Worm (Caenorhabditis elegans) whole organism, early embryonic: Measurements from ENCODE around the gene hnd-1.
A peak's percentile ranks its signal among the peaks of the same experiment; 100 is the strongest.

Experiments
- B0310.2 ChIP-seq: sonication (generic microtip); optimal IDR thresholded peaks from 2 replicates; lab custom pipeline; 2016; ENCODE audit warnings: mild to moderate bottlenecking, missing genetic modification characterization, missing compliant biosample characterization
- F13C5.2 ChIP-seq: sonication (generic microtip); optimal IDR thresholded peaks from 2 replicates; lab custom pipeline; 2017; ENCODE audit warnings: mild to moderate bottlenecking, missing genetic modification characterization, inconsistent platforms, missing compliant biosample characterization
- aly-1 ChIP-seq: sonication (generic microtip); optimal IDR thresholded peaks from 2 replicates; lab custom pipeline; 2016; ENCODE audit warnings: missing genetic modification characterization, missing compliant biosample characterization
- ama-1 ChIP-seq: fragments of 150-350 bp; optimal IDR thresholded peaks from 2 replicates; lab custom pipeline; 2014
- ceh-13 ChIP-seq: fragments of 200-800 bp; sonication (Bioruptor generic); optimal IDR thresholded peaks from 2 replicates; lab custom pipeline; 2018; ENCODE audit warnings: mild to moderate bottlenecking, missing genetic modification characterization, missing compliant biosample characterization
- ceh-36 ChIP-seq: sonication (generic microtip); optimal IDR thresholded peaks from 2 replicates; lab custom pipeline; 2016; ENCODE audit warnings: missing genetic modification characterization, inconsistent platforms, missing compliant biosample characterization
- ets-7 ChIP-seq: sonication (generic microtip); optimal IDR thresholded peaks from 2 replicates; lab custom pipeline; 2016; ENCODE audit warnings: missing genotype, missing genetic modification characterization, missing compliant biosample characterization
- flt-1 ChIP-seq: fragments of 200-800 bp; sonication (Bioruptor generic); IDR thresholded peaks from 2 replicates; pipeline ENCODE4 v1.3.6; 2022; ENCODE audit warnings: missing genetic modification characterization, missing compliant biosample characterization
- hmbx-1 ChIP-seq: sonication (generic microtip); optimal IDR thresholded peaks from 2 replicates; lab custom pipeline; 2016; ENCODE audit warnings: mild to moderate bottlenecking, missing genetic modification characterization, missing compliant biosample characterization
- hmg-4 ChIP-seq: fragments of 200-800 bp; sonication (Bioruptor generic); optimal IDR thresholded peaks from 2 replicates; lab custom pipeline; 2018; ENCODE audit warnings: mild to moderate bottlenecking, missing genetic modification characterization, missing compliant biosample characterization
- hnd-1 ChIP-seq: sonication (generic microtip); optimal IDR thresholded peaks from 2 replicates; lab custom pipeline; 2016; ENCODE audit warnings: missing genetic modification characterization, missing compliant biosample characterization
- pes-1 ChIP-seq: fragments of 200-800 bp; sonication (Bioruptor generic); IDR thresholded peaks from 2 replicates; pipeline ENCODE4 v1.3.6; 2022; ENCODE audit warnings: missing genetic modification reagents, missing genetic modification characterization, missing compliant biosample characterization
- scrt-1 ChIP-seq: fragments of 200-800 bp; sonication (Bioruptor generic); IDR thresholded peaks from 2 replicates; pipeline ENCODE4 v1.3.6; 2022; ENCODE audit warnings: missing genetic modification characterization, missing compliant biosample characterization
- sea-1 ChIP-seq: fragments of 200-800 bp; sonication (Bioruptor generic); conservative IDR thresholded peaks from 2 replicates; pipeline ENCODE4 v1.3.6; 2022; ENCODE audit warnings: missing genetic modification characterization, missing compliant biosample characterization
- tbx-11 ChIP-seq: fragments of 200-800 bp; sonication (Bioruptor generic); IDR thresholded peaks from 2 replicates; pipeline ENCODE4 v1.3.6; 2022; ENCODE audit warnings: missing genetic modification characterization, missing compliant biosample characterization
- tbx-37 ChIP-seq: fragments of 200-800 bp; sonication (Bioruptor generic); conservative IDR thresholded peaks from 2 replicates; pipeline ENCODE4 v1.3.6; 2022; ENCODE audit warnings: missing genetic modification reagents, missing genetic modification characterization, missing compliant biosample characterization
- tra-4 ChIP-seq: sonication (generic microtip); optimal IDR thresholded peaks from 2 replicates; lab custom pipeline; 2017; ENCODE audit warnings: missing genetic modification characterization, missing compliant biosample characterization

Gene hnd-1

DNA sequence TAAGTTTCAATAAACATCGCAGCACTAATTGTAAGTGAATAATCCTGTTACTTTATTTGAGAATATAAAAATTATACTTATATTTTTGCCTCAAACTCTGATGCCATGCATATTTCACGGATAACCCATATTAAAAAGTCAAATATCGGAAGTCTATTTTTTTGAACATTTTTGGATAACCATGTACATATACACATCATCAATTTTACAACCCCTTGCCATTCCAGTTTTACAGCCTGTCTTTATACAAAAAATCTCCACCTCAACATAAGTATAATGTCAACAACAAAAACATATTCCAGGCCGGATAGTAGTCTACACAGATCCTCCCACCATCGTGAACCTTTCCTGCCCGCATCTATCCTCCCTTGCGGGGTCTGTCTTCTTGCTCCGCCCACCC is at the start of gene hnd-1:
hnd-1 (plus strand) TSS at position 301 of the 400 bp plus-strand sequence.
- TF ChIP-seq ceh-13 (GFP tag; lab: Kevin White, UChicago): no peak
- TF ChIP-seq F13C5.2 (tag; lab: Kevin White, UChicago): no peak
- no peak for TF ChIP-seq pes-1 (GFP tag; lab: Robert Waterston, UW)
- TF ChIP-seq hnd-1 (tag; lab: Kevin White, UChicago): no peak
- no peak for TF ChIP-seq sea-1 (GFP tag; lab: Robert Waterston, UW)
- no peak for TF ChIP-seq hmbx-1
- no peak for TF ChIP-seq tbx-37
- no peak for TF ChIP-seq ceh-36 (tag; lab: Kevin White, UChicago)
- TF ChIP-seq tra-4 (tag; lab: Kevin White, UChicago): no peak
- no peak for TF ChIP-seq flt-1
- TF ChIP-seq tbx-11 (GFP tag; lab: Robert Waterston, UW): no peak
- TF ChIP-seq ets-7 (tag; lab: Kevin White, UChicago): no peak
- no peak for TF ChIP-seq ama-1 (lab: Kevin White, UChicago)

DNA sequence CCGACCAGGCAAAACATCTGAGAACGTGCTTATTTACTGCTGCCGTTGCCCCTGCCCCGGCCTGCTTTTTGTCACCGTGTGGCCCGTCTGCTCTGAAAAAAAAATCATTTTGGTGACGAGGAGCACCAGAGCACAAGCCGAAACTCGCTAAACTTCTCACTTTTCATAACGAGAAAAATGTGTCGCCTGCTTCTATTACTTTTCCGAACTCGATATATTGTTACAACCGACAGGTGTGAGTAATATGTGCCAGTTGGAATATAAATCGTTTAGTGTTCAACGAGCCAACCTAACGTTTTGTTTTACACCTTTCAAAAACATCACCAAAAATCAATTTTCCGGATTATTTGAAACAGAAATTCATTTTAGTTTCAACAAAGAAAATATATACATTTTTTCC is 46.6 kb upstream of the hnd-1 start:
- no peak for TF ChIP-seq tra-4 (tag; lab: Kevin White, UChicago)
- no peak for TF ChIP-seq tbx-37
- TF ChIP-seq sea-1 (GFP tag; lab: Robert Waterston, UW): no peak
- no peak for TF ChIP-seq ama-1 (lab: Kevin White, UChicago)
- no peak for TF ChIP-seq ceh-13 (GFP tag; lab: Kevin White, UChicago)
- TF ChIP-seq scrt-1: no peak
- no peak for TF ChIP-seq hmg-4 (GFP tag; lab: Kevin White, UChicago)
- no peak for TF ChIP-seq ceh-36 (tag; lab: Kevin White, UChicago)
- TF ChIP-seq aly-1 (tag; lab: Kevin White, UChicago): no peak
- no peak for TF ChIP-seq hnd-1 (tag; lab: Kevin White, UChicago)
- TF ChIP-seq flt-1: no peak
- TF ChIP-seq tbx-11 (GFP tag; lab: Robert Waterston, UW): no peak
- TF ChIP-seq pes-1 (GFP tag; lab: Robert Waterston, UW): no peak
- TF ChIP-seq B0310.2 (tag; lab: Kevin White, UChicago): no peak
- no peak for TF ChIP-seq ets-7 (tag; lab: Kevin White, UChicago)
- no peak for TF ChIP-seq F13C5.2 (tag; lab: Kevin White, UChicago)
- no peak for TF ChIP-seq hmbx-1

DNA sequence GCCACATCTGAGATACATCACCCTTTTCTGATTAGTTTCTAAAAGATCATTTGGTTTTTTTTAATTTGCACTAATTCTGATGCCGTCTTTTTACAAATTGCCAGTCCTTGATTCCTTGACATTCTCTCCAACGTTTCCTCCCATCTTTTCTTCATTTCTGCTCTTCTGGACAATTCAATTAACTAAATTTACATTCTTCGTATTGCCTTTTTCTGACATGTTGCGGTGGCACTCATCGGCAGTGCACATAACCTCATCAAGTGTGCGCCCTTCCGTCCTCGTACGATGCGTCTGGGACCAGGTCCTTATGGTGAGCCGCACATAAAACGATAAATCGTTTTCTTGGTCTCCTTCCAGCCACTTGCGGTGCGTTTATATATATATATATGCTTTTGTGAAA is 45.4 kb upstream of the hnd-1 start:
- TF ChIP-seq sea-1 (GFP tag; lab: Robert Waterston, UW) (no peak), F13C5.2 (tag; lab: Kevin White, UChicago) (no peak)

DNA sequence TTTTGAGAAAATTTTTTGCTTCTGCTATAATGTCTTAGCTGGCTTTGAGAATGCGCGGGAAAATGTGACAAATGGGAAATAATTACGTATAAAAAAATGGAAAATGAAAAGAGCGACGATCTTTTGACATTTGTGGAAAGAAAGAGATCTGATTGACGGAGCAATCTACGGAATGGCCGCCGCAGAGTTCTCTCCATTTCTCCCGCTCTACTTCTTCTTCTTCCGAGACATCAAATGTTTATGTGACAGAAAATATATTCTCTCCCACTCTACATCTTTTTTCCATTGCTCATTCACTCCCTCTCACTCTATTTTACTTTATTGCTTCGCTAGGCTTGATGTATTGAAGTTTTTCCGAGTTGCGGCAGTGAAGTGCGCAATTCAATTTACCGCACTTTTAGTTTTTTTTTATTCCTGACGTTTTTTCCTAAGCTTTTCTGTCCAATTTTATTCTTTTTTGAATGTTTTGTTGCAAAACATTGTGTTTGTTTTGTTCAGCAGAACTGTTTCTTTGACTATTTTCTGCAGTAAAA is 43.8 kb upstream of the hnd-1 start:
- TF ChIP-seq F13C5.2 (tag; lab: Kevin White, UChicago): no peak
- TF ChIP-seq pes-1 (GFP tag; lab: Robert Waterston, UW): no peak
- no peak for TF ChIP-seq scrt-1
- TF ChIP-seq hmg-4 (GFP tag; lab: Kevin White, UChicago): no peak
- TF ChIP-seq B0310.2 (tag; lab: Kevin White, UChicago): no peak
- no peak for TF ChIP-seq ets-7 (tag; lab: Kevin White, UChicago)
- TF ChIP-seq tra-4 (tag; lab: Kevin White, UChicago): no peak
- no peak for TF ChIP-seq aly-1 (tag; lab: Kevin White, UChicago)
- TF ChIP-seq sea-1 (GFP tag; lab: Robert Waterston, UW): no peak
- TF ChIP-seq tbx-11 (GFP tag; lab: Robert Waterston, UW): no peak
- no peak for TF ChIP-seq hmbx-1
- TF ChIP-seq flt-1: no peak
- TF ChIP-seq tbx-37: no peak

DNA sequence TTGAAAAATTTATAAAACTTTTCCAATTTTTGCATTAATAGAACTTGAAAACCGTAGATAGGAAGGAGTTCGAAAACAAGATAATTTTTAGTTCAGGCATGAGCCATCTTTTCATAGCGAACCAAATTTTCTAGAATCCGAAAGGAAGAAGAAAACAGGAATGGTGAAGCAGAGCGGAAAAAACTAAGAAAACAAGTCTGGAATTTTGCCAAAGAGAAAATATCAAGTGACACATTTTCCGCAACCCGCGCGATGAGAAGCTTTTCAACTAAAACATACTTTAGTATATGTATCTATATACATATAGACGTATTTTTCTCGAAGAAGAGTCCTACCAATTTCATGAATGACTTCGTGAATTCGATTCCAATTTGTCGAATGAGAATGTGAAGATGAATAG is 42.8 kb upstream of the hnd-1 start:
- TF ChIP-seq tbx-11 (GFP tag; lab: Robert Waterston, UW) (no peak), ceh-13 (GFP tag; lab: Kevin White, UChicago) (no peak), hmbx-1 (no peak), ceh-36 (tag; lab: Kevin White, UChicago) (no peak), flt-1 (no peak), F13C5.2 (tag; lab: Kevin White, UChicago) (no peak), tbx-37 (no peak), hnd-1 (tag; lab: Kevin White, UChicago) (no peak), hmg-4 (GFP tag; lab: Kevin White, UChicago) (no peak), pes-1 (GFP tag; lab: Robert Waterston, UW) (no peak), B0310.2 (tag; lab: Kevin White, UChicago) (no peak), ets-7 (tag; lab: Kevin White, UChicago) (no peak)

DNA sequence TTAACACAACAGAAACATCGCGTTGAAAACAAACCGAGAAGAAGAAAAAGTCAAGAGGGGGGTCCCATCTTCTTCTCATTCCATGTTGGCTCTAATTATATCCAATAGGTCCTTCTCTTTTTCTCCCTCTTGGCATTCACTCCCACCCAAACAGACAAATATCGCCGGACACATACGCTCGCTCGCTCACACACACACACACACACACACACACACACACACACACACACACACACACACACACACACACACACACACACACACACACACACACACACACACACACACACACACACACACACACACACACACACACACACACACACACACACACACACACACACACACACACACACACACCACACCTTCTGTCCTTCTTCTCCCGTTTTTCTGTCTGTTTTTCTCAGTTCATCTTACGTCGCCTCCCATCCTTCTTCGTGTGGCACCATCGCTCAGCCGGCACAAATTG is 40.6 kb upstream of the hnd-1 start, which contains the start of gene sto-4:
sto-4 (plus strand) TSS at position 360 of the 469 bp plus-strand sequence.
- TF ChIP-seq ceh-36 (tag; lab: Kevin White, UChicago): peak; percentile 63
- peak; percentile 30 for TF ChIP-seq hnd-1 (tag; lab: Kevin White, UChicago)
- 0 out of 2 replicates have a peak, but pooled peaks have one; percentile 3 for TF ChIP-seq tbx-37
- peak; percentile 36 for TF ChIP-seq ceh-13 (GFP tag; lab: Kevin White, UChicago)
- TF ChIP-seq B0310.2 (tag; lab: Kevin White, UChicago): peak; percentile 77
- TF ChIP-seq F13C5.2 (tag; lab: Kevin White, UChicago): peak; percentile 66
- peak; percentile 79 for TF ChIP-seq hmbx-1
- TF ChIP-seq tra-4 (tag; lab: Kevin White, UChicago): peak; percentile 26
- peak; percentile 82 for TF ChIP-seq hmg-4 (GFP tag; lab: Kevin White, UChicago)

DNA sequence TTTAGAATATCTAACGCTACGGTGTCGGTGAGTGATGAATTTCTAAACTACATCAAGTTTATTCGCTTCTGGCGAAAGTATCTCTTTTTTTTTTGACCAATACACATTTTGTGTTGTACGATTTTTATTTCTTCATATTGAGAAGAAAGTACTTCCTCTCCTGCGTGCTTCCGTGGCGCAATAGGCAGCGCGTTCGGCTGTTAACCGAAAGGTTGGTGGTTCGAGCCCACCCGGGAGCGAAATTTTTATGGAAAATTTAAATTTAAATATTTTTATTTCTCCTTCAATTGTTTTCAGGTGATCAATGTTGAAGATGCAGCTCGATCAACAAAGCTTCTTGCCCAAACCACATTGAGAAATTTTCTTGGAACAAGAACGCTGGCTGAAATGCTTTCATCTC is 38.8 kb upstream of the hnd-1 start:
- no peak for TF ChIP-seq hnd-1 (tag; lab: Kevin White, UChicago)
- TF ChIP-seq tbx-37: 0 out of 2 replicates have a peak, but pooled peaks have one; percentile 23
- no peak for TF ChIP-seq hmg-4 (GFP tag; lab: Kevin White, UChicago)
- 0 out of 2 replicates have a peak, but pooled peaks have one; percentile 19 for TF ChIP-seq scrt-1
- peak; percentile 70 for TF ChIP-seq pes-1 (GFP tag; lab: Robert Waterston, UW)
